Worm (Caenorhabditis elegans) whole organism, L4 larva: ENCODE results near the gene spp-20.

Experiments
- F49E8.2 ChIP-seq: sonication (generic microtip); optimal IDR thresholded peaks from 2 replicates; lab custom pipeline; 2016; ENCODE audit warnings: missing compliant biosample characterization, mild to moderate bottlenecking, missing genetic modification characterization, borderline replicate concordance
- T20F7.1 ChIP-seq: fragments of 200-800 bp; sonication (Bioruptor generic); optimal IDR thresholded peaks from 2 replicates; lab custom pipeline; 2018; ENCODE audit warnings: mild to moderate bottlenecking, missing genetic modification characterization, missing compliant biosample characterization
- Y48G9A.11 ChIP-seq: fragments of 200-800 bp; sonication (Bioruptor generic); IDR thresholded peaks from 2 replicates; pipeline ENCODE4 v1.3.6; 2022; ENCODE audit warnings: missing genetic modification reagents, missing genetic modification characterization, missing compliant biosample characterization
- Y5F2A.4 ChIP-seq: fragments of 200-800 bp; sonication (Bioruptor generic); optimal IDR thresholded peaks from 2 replicates; lab custom pipeline; 2018; ENCODE audit warnings: mild to moderate bottlenecking, missing genetic modification characterization, missing compliant biosample characterization
- aha-1 ChIP-seq: fragments of 150-350 bp; peaks from one replicate; lab custom pipeline; 2014; ENCODE audit warnings: missing biosample characterization, missing genetic modification characterization
- attf-4 ChIP-seq: sonication (generic microtip); optimal IDR thresholded peaks from 3 replicates; lab custom pipeline; 2017; ENCODE audit warnings: missing biosample characterization, missing genetic modification characterization
- ceh-28 ChIP-seq: fragments of 150-350 bp; optimal IDR thresholded peaks from 2 replicates; lab custom pipeline; 2014; ENCODE audit warnings: missing biosample characterization, missing genetic modification reagents, missing genetic modification characterization
- ceh-82 ChIP-seq: sonication (generic microtip); optimal IDR thresholded peaks from 2 replicates; lab custom pipeline; 2017; ENCODE audit warnings: missing biosample characterization, missing genetic modification characterization
- ces-1 ChIP-seq: fragments of 150-350 bp; sonication (generic microtip); optimal IDR thresholded peaks from 4 replicates; lab custom pipeline; 2014; ENCODE audit warnings: missing biosample characterization, missing genetic modification reagents, missing genetic modification characterization
- ctbp-1 ChIP-seq: fragments of 200-800 bp; sonication (Bioruptor generic); IDR thresholded peaks from 2 replicates; pipeline ENCODE4 v1.3.6; 2022; ENCODE audit warnings: missing genetic modification reagents, missing genetic modification characterization, missing compliant biosample characterization
- daf-16 ChIP-seq, 3 experiments: sonication (generic microtip); optimal IDR thresholded peaks; 2 replicates each; lab custom pipeline; 2016 to 2017; ENCODE audit warnings: missing genetic modification characterization in 3 of 3, missing genetic modification reagents in 3 of 3, mild to moderate bottlenecking in 2 of 3, missing compliant biosample characterization in 2 of 3, missing biosample characterization in 1 of 3, moderate library complexity in 1 of 3
- daf-19 ChIP-seq: fragments of 200-800 bp; sonication (Bioruptor generic); conservative IDR thresholded peaks from 2 replicates; pipeline ENCODE4 v1.3.6; 2022; ENCODE audit warnings: missing genetic modification characterization, missing compliant biosample characterization
- daf-8 ChIP-seq: fragments of 200-800 bp; sonication (Bioruptor generic); IDR thresholded peaks from 2 replicates; pipeline ENCODE4 v1.3.6; 2022; ENCODE audit warnings: missing genetic modification characterization, missing compliant biosample characterization
- dpl-1 ChIP-seq: fragments of 150-350 bp; optimal IDR thresholded peaks from 2 replicates; lab custom pipeline; 2014; ENCODE audit warnings: missing biosample characterization, missing genetic modification reagents, missing genetic modification characterization
- dve-1 ChIP-seq: sonication (generic microtip); optimal IDR thresholded peaks from 2 replicates; lab custom pipeline; 2017; ENCODE audit warnings: antibody characterized with exemption, mild to moderate bottlenecking, missing genetic modification characterization, missing compliant biosample characterization; ENCODE audit not compliant: insufficient read depth
- egl-27 ChIP-seq: sonication (generic microtip); optimal IDR thresholded peaks from 3 replicates; lab custom pipeline; 2017; ENCODE audit warnings: missing biosample characterization, missing genetic modification reagents, missing genetic modification characterization
- fos-1 ChIP-seq: fragments of 150-350 bp; optimal IDR thresholded peaks from 2 replicates; lab custom pipeline; 2014; ENCODE audit warnings: missing biosample characterization, missing genetic modification characterization
- gei-8 ChIP-seq: fragments of 200-800 bp; sonication (Bioruptor generic); optimal IDR thresholded peaks from 2 replicates; lab custom pipeline; 2018; ENCODE audit warnings: mild to moderate bottlenecking, missing genetic modification characterization, missing compliant biosample characterization
- hif-1 ChIP-seq, 2 experiments: sonication (generic microtip); optimal IDR thresholded peaks; 2 replicates each; lab custom pipeline; 2016 to 2017; ENCODE audit warnings: missing compliant biosample characterization in 2 of 2, missing genetic modification characterization in 2 of 2, missing genetic modification reagents in 2 of 2, missing genotype in 2 of 2, mild to moderate bottlenecking in 1 of 2
- hlh-30 ChIP-seq: sonication (generic microtip); optimal IDR thresholded peaks from 2 replicates; lab custom pipeline; 2017; ENCODE audit warnings: antibody characterized with exemption, mild to moderate bottlenecking, missing genetic modification characterization, missing compliant biosample characterization; ENCODE audit not compliant: insufficient read depth
- jun-1 ChIP-seq: fragments of 150-350 bp; optimal IDR thresholded peaks from 2 replicates; lab custom pipeline; 2014; ENCODE audit warnings: missing biosample characterization, missing genetic modification reagents, missing genetic modification characterization
- lin-1 ChIP-seq: fragments of 200-800 bp; sonication (Bioruptor generic); IDR thresholded peaks from 2 replicates; pipeline ENCODE4 v1.3.6; 2022; ENCODE audit warnings: missing genetic modification reagents, missing genetic modification characterization, missing compliant biosample characterization
- lin-13 ChIP-seq: fragments of 150-350 bp; optimal IDR thresholded peaks from 2 replicates; lab custom pipeline; 2014; ENCODE audit warnings: missing biosample characterization, missing genetic modification reagents, missing genetic modification characterization
- lin-38 ChIP-seq: fragments of 200-800 bp; sonication (Bioruptor generic); IDR thresholded peaks from 2 replicates; pipeline ENCODE4 v1.3.6; 2022; ENCODE audit warnings: missing genetic modification reagents, missing genetic modification characterization, missing compliant biosample characterization
- lsy-2 ChIP-seq, 2 experiments: fragments of 150-350 bp in 1 of 2; sonication (generic microtip) in 1 of 2; optimal IDR thresholded peaks; 2 replicates each; lab custom pipeline; 2014 to 2017; ENCODE audit warnings: missing biosample characterization in 2 of 2, missing genetic modification characterization in 2 of 2
- madf-5 ChIP-seq, 2 experiments: fragments of 200-800 bp; sonication (Bioruptor generic); IDR thresholded peaks; 2 replicates each; pipeline ENCODE4 v1.3.6; 2022; ENCODE audit warnings: missing compliant biosample characterization in 2 of 2, missing genetic modification characterization in 2 of 2
- mdl-1 ChIP-seq, 2 experiments: fragments of 150-350 bp in 1 of 2; sonication (generic microtip) in 1 of 2; optimal IDR thresholded peaks; 2 replicates each; lab custom pipeline; 2014 to 2017; ENCODE audit warnings: missing biosample characterization in 2 of 2, missing genetic modification characterization in 2 of 2
- mes-2 ChIP-seq: sonication (generic microtip); optimal IDR thresholded peaks from 2 replicates; lab custom pipeline; 2016; ENCODE audit warnings: missing genotype, mild to moderate bottlenecking, missing genetic modification characterization, missing compliant biosample characterization; ENCODE audit not compliant: poor library complexity, severe bottlenecking
- nhr-10 ChIP-seq: fragments of 150-350 bp; optimal IDR thresholded peaks from 2 replicates; lab custom pipeline; 2014; ENCODE audit warnings: missing biosample characterization, missing genetic modification characterization
- nhr-111 ChIP-seq: fragments of 200-800 bp; sonication (Bioruptor generic); optimal IDR thresholded peaks from 2 replicates; lab custom pipeline; 2018; ENCODE audit warnings: mild to moderate bottlenecking, missing genetic modification characterization, missing compliant biosample characterization
- nhr-25 ChIP-seq: sonication (generic microtip); optimal IDR thresholded peaks from 2 replicates; lab custom pipeline; 2017; ENCODE audit warnings: missing genetic modification characterization, mild to moderate bottlenecking, missing compliant biosample characterization, antibody characterized with exemption, moderate library complexity, borderline replicate concordance; ENCODE audit not compliant: insufficient read depth
- nhr-28 ChIP-seq: fragments of 150-350 bp; optimal IDR thresholded peaks from 2 replicates; lab custom pipeline; 2014; ENCODE audit warnings: missing biosample characterization, missing genetic modification characterization
- nhr-48 ChIP-seq: sonication (generic microtip); optimal IDR thresholded peaks from 2 replicates; lab custom pipeline; 2016; ENCODE audit warnings: mild to moderate bottlenecking, missing genetic modification characterization, missing compliant biosample characterization
- nhr-76 ChIP-seq: fragments of 150-350 bp; optimal IDR thresholded peaks from 2 replicates; lab custom pipeline; 2014; ENCODE audit warnings: missing biosample characterization, missing genetic modification characterization
- pqm-1 ChIP-seq: sonication (generic microtip); optimal IDR thresholded peaks from 2 replicates; lab custom pipeline; 2017; ENCODE audit warnings: missing biosample characterization, missing genetic modification characterization
- skn-1 ChIP-seq: fragments of 150-350 bp; optimal IDR thresholded peaks from 2 replicates; lab custom pipeline; 2014; ENCODE audit warnings: missing biosample characterization, missing genetic modification characterization
- snpc-1.2 ChIP-seq: fragments of 200-800 bp; sonication (Bioruptor generic); IDR thresholded peaks from 2 replicates; pipeline ENCODE4 v1.3.6; 2022; ENCODE audit warnings: missing genetic modification reagents, missing genetic modification characterization, missing compliant biosample characterization
- tra-1 ChIP-seq: fragments of 200-800 bp; sonication (Bioruptor generic); IDR thresholded peaks from 2 replicates; pipeline ENCODE4 v1.3.6; 2022; ENCODE audit warnings: missing genetic modification reagents, missing genetic modification characterization, missing compliant biosample characterization
- unc-39 ChIP-seq: sonication (generic microtip); optimal IDR thresholded peaks from 2 replicates; lab custom pipeline; 2017; ENCODE audit warnings: missing biosample characterization, missing genetic modification characterization
- vab-7 ChIP-seq: fragments of 200-800 bp; sonication (Bioruptor generic); IDR thresholded peaks from 2 replicates; pipeline ENCODE4 v1.3.6; 2022; ENCODE audit warnings: missing genetic modification reagents, missing genetic modification characterization, missing compliant biosample characterization
- ztf-11 ChIP-seq: fragments of 150-350 bp; optimal IDR thresholded peaks from 2 replicates; lab custom pipeline; 2014; ENCODE audit warnings: missing biosample characterization, missing genetic modification characterization
- ztf-7 ChIP-seq: fragments of 150-350 bp; optimal IDR thresholded peaks from 2 replicates; lab custom pipeline; 2014; ENCODE audit warnings: missing biosample characterization, missing genetic modification characterization

spp-20 gene

DNA sequence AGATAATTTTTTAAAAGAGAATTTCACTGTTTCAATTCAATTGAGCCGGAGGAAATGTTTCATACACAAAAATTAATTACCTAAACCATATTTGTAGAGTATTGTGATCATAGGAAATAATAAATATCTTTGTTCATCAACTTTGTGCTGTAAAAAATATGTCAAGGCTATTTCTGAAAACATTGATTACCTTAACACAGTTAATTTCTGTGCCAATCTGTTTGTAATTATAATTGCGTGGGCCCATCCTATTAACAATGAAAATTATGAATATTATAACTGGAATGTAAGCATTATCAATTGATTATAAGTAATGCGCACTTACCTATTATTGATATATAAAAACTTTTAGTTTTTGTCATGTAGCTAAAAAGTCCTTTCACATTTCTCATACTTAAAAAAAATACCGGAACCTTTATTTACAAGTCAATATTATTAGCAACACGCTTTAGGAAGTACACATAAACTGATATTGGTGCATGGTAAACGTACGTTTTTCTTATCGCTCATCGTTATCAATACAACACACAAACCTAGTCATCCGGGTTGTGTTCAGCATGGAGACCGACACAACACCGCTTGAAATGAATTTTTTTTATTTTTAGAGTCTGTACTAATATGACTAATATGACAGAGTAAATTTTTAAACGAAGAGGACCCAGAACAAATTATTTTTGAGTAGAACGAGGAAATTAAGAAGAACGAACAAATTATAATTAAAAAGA is 17.6 kb upstream of the spp-20 start, which contains the start of gene fut-2 (continued):
- no peak for TF ChIP-seq daf-8 (GFP tag; lab: Robert Waterston, UW)
- no peak for TF ChIP-seq tra-1
- TF ChIP-seq fos-1 (tag; lab: Kevin White, UChicago) = no peak
- TF ChIP-seq nhr-25 (tag; lab: Kevin White, UChicago) = no peak
- no peak for TF ChIP-seq jun-1
- TF ChIP-seq ceh-82 (tag; lab: Kevin White, UChicago) = no peak
- no peak for TF ChIP-seq lin-13 (GFP tag; lab: Kevin White, UChicago)
- peak; percentile 90 for TF ChIP-seq aha-1
- no peak for TF ChIP-seq Y48G9A.11 (GFP tag; lab: Robert Waterston, UW)
- no peak for TF ChIP-seq ctbp-1 (GFP tag; lab: Robert Waterston, UW)
- no peak for TF ChIP-seq ztf-11 (tag; lab: Kevin White, UChicago)
- TF ChIP-seq madf-5 (GFP tag; IDR thresholded peaks at IDR 0.05; lab: Robert Waterston, UW) = no peak
- no peak for TF ChIP-seq ztf-7
- no peak for TF ChIP-seq ceh-28 (tag; lab: Kevin White, UChicago)

ce11 chrV:6565851-6566386 is 7.9 kb upstream of the spp-20 start, which contains the start of gene K04A8.1:
K04A8.1 (plus strand) TSS chrV:6566336.
- TF ChIP-seq nhr-28 (peak; percentile 45), dve-1 (tag; lab: Kevin White, UChicago) (peak; percentile 50), nhr-76 (tag; lab: Kevin White, UChicago) (no peak), daf-16 (GFP tag; optimal IDR thresholded peaks at IDR 0.05; lab: Kevin White, UChicago) (no peak), daf-16 (tag; optimal IDR thresholded peaks at IDR 0.05; lab: Kevin White, UChicago) (peak; percentile 75), pqm-1 (tag; lab: Kevin White, UChicago) (peak; percentile 69)

DNA sequence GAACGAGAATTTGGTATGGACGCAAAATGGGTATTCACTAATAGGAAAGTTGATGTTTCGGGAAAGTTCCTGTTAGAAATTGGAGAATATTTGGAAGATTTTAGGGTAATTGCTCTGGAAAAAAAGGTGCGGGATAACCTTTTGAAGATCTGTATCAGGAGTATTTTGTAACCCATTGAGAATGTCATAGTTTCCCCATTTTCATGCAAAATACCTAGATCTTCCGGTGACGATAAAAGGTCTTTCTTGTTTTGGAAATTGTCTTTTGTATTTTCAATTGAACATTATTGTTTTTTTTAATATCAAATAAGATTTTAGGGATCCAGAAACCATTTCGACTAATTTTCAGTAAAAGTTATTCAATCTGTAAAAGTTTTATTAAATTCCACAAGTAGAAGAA is 3.6 kb upstream of the spp-20 start, which contains the start of gene spp-19:
spp-19 (minus strand) TSS at position 101 of the 400 bp plus-strand sequence.
- TF ChIP-seq lin-13 (GFP tag; lab: Kevin White, UChicago) (no peak), snpc-1.2 (GFP tag; lab: Robert Waterston, UW) (no peak), egl-27 (tag; lab: Kevin White, UChicago) (no peak), F49E8.2 (tag; lab: Kevin White, UChicago) (no peak), mes-2 (tag; lab: Kevin White, UChicago) (no peak), Y48G9A.11 (GFP tag; lab: Robert Waterston, UW) (no peak), nhr-48 (tag; lab: Kevin White, UChicago) (no peak), lsy-2 (tag; optimal IDR thresholded peaks at IDR 0.05; lab: Kevin White, UChicago) (no peak), vab-7 (GFP tag; lab: Robert Waterston, UW) (no peak), Y5F2A.4 (no peak), ces-1 (GFP tag; lab: Kevin White, UChicago) (no peak), lin-38 (no peak), T20F7.1 (GFP tag; lab: Kevin White, UChicago) (no peak), lin-1 (GFP tag; lab: Robert Waterston, UW) (no peak), aha-1 (no peak)
- TF ChIP-seq, all 104 proteins: peak for 0

DNA sequence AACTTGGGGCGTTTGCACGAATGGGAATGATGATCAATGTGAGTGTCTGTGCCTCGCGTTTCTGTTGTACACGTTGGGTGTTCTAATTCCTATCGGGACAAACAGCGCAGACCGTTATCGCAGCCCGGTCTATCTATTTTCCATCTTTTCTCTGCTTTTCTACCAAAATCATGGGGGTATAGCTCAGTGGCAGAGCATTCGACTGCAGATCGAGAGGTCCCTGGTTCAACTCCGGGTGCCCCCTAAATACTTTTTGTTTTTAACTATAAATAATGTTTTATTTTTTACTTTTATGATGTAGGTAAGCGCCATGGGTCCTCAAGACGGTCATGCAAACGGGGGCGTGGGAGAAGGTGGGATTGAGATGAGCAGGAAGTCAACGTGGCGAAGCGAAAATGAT is 1.6 kb upstream of the spp-20 start:
- no peak for TF ChIP-seq mdl-1 (tag; optimal IDR thresholded peaks at IDR 0.05; lab: Kevin White, UChicago)
- no peak; the same call in 1 of the 2 replicates for TF ChIP-seq vab-7 (GFP tag; lab: Robert Waterston, UW)
- no peak for TF ChIP-seq hlh-30 (tag; lab: Kevin White, UChicago)
- no peak for TF ChIP-seq nhr-111 (GFP tag; lab: Kevin White, UChicago)
- no peak for TF ChIP-seq daf-19 (GFP tag; lab: Robert Waterston, UW)
- peak; percentile 24 for TF ChIP-seq nhr-28
- TF ChIP-seq lin-13 (GFP tag; lab: Kevin White, UChicago) = no peak
- no peak for TF ChIP-seq dpl-1 (GFP tag; lab: Kevin White, UChicago)
- TF ChIP-seq attf-4 (tag; lab: Kevin White, UChicago) = no peak
- TF ChIP-seq ctbp-1 (GFP tag; lab: Robert Waterston, UW) = no peak; the same call in 1 of the 2 replicates
- TF ChIP-seq gei-8 = peak; percentile 64
- peak; percentile 53 for TF ChIP-seq Y5F2A.4
- no peak for TF ChIP-seq jun-1
- no peak for TF ChIP-seq lin-1 (GFP tag; lab: Robert Waterston, UW)
- no peak for TF ChIP-seq skn-1 (tag; lab: Kevin White, UChicago)
- no peak for TF ChIP-seq nhr-10 (tag; lab: Kevin White, UChicago)
- no peak for TF ChIP-seq unc-39 (tag; lab: Kevin White, UChicago)
- no peak; the same call in none of the 2 replicates for TF ChIP-seq lin-38
- no peak for TF ChIP-seq ces-1 (GFP tag; lab: Kevin White, UChicago)
- TF ChIP-seq hif-1 (tag; optimal IDR thresholded peaks at IDR 0.05; lab: Kevin White, UChicago) = no peak
